Worm (Caenorhabditis elegans) whole organism, mixed stage, embryonic: ENCODE measurements around the gene ZK688.9.

Experiments
- M03D4.4 ChIP-seq: sonication (generic microtip); optimal IDR thresholded peaks from 2 replicates; lab custom pipeline; 2017; ENCODE audit warnings: mild to moderate bottlenecking, missing genetic modification characterization, missing compliant biosample characterization
- bed-3 ChIP-seq: fragments of 200-800 bp; sonication (Bioruptor generic); optimal IDR thresholded peaks from 3 replicates; lab custom pipeline; 2018; ENCODE audit warnings: mild to moderate bottlenecking, missing genetic modification characterization, moderate library complexity, missing compliant biosample characterization
- ceh-39 ChIP-seq: fragments of 150-350 bp; optimal IDR thresholded peaks from 2 replicates; lab custom pipeline; 2014; ENCODE audit warnings: missing biosample characterization, missing genetic modification characterization
- hlh-1 ChIP-seq: fragments of 150-350 bp; optimal IDR thresholded peaks from 2 replicates; lab custom pipeline; 2014; ENCODE audit warnings: missing biosample characterization, missing genetic modification reagents, missing genetic modification characterization
- lin-13 ChIP-seq: fragments of 150-350 bp; optimal IDR thresholded peaks from 2 replicates; lab custom pipeline; 2014; ENCODE audit warnings: missing biosample characterization, missing genetic modification characterization
- mab-5 ChIP-seq: fragments of 150-350 bp; optimal IDR thresholded peaks from 2 replicates; lab custom pipeline; 2014; ENCODE audit warnings: missing biosample characterization, missing genetic modification characterization
- snpc-4 ChIP-seq: fragments of 150-350 bp; optimal IDR thresholded peaks from 2 replicates; lab custom pipeline; 2014; ENCODE audit warnings: missing biosample characterization, missing genetic modification characterization
- sptf-1 ChIP-seq: sonication (generic microtip); optimal IDR thresholded peaks from 2 replicates; lab custom pipeline; 2017; ENCODE audit warnings: mild to moderate bottlenecking, missing genetic modification characterization, moderate library complexity, missing compliant biosample characterization
- ztf-11 ChIP-seq: fragments of 150-350 bp; optimal IDR thresholded peaks from 2 replicates; lab custom pipeline; 2014; ENCODE audit warnings: missing biosample characterization, missing genetic modification characterization

- TF ChIP-seq snpc-4 (tag; lab: Kevin White, UChicago) (no peak), mab-5 (tag; lab: Kevin White, UChicago) (no peak), M03D4.4 (tag; lab: Kevin White, UChicago) (no peak), hlh-1 (tag; lab: Kevin White, UChicago) (no peak), bed-3 (GFP tag; lab: Kevin White, UChicago) (no peak), lin-13 (tag; lab: Kevin White, UChicago) (no peak), sptf-1 (tag; lab: Kevin White, UChicago) (no peak), ceh-39 (tag; lab: Kevin White, UChicago) (no peak), ztf-11 (no peak)
Observed at ce11 chrIII:7858407-7859029, 24.3 kb downstream of the ZK688.9 start, which contains the start of the genes coq-5 and ufm-1.
